ENCODE assay signal across 2 worm cellular contexts in the genomic region with DNA sequence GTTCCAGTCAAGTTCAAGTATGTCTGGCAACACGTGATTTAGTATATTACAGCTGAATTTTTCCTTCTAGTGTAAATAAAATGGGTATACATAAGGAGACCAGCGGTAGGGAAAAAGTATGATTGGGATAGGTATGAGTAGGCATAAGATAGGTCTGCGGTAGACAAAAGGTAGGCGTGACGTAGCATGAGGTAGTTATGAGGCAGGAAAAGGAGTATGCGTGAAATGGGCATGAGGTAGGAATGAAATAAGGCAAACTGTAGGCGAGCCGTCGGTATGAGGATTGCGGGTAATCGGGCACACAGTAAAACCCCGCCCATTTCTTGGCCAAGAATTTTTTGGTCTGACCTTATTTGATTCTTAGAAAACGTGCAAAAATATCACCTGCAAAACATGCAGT.
TF ChIP-seq lines count a peak whose summit lies in the region.

No protein-coding gene starts in this region.

TF ChIP-seq in whole organism, L1 larva, 84 proteins besides CTCF, POLR2A, EP300 and RAD21:
- TF ChIP-seq hlh-4 (tag; optimal IDR thresholded peaks at IDR 0.05; lab: Kevin White, UChicago) (peak; percentile 95), lin-39 (tag; optimal IDR thresholded peaks at IDR 0.05; lab: Kevin White, UChicago) (no peak)

TF ChIP-seq in whole organism, L4 larva, 104 proteins besides CTCF, POLR2A, EP300 and RAD21:
- TF ChIP-seq aha-1 (tag; lab: Kevin White, UChicago) (peak; percentile 24), daf-12 (tag; optimal IDR thresholded peaks at IDR 0.05; lab: Kevin White, UChicago) (no peak), php-3 (GFP tag; IDR thresholded peaks at IDR 0.05; lab: Robert Waterston, UW) (no peak), spr-3 (GFP tag; optimal IDR thresholded peaks at IDR 0.05; lab: Kevin White, UChicago) (no peak), nhr-237 (tag; optimal IDR thresholded peaks at IDR 0.05; lab: Kevin White, UChicago) (no peak), nhr-28 (tag; optimal IDR thresholded peaks at IDR 0.05; lab: Kevin White, UChicago) (no peak), lin-15B (tag; optimal IDR thresholded peaks at IDR 0.05; lab: Kevin White, UChicago) (no peak), zip-11 (GFP tag; IDR thresholded peaks at IDR 0.05; lab: Robert Waterston, UW) (no peak)

Comparison
In these comparisons a context has a peak if more than half of its experiments do, and no peak if none do; other contexts are left out.
1. Of the 29 proteins assayed by ChIP-seq in both whole organism, L4 larva and whole organism, L1 larva: peak only in whole organism, L4 larva: aha-1; only in whole organism, L1 larva: none; in both: none; in neither: 28.